Worm (Caenorhabditis elegans) whole organism, L3 larva: ENCODE results near the gene R07E4.3.

ENCODE experiments used
- ZK546.5 ChIP-seq: sonication (generic microtip); optimal IDR thresholded peaks from 2 replicates; lab custom pipeline; 2017; ENCODE audit warnings: missing biosample characterization, missing genetic modification characterization
- ama-1 ChIP-seq: fragments of 150-350 bp; optimal IDR thresholded peaks from 2 replicates; lab custom pipeline; 2018
- pha-4 ChIP-seq: fragments of 150-350 bp; optimal IDR thresholded peaks from 2 replicates; lab custom pipeline; 2014; ENCODE audit warnings: missing biosample characterization, missing genetic modification reagents, missing genetic modification characterization
- zag-1 ChIP-seq: fragments of 150-350 bp; optimal IDR thresholded peaks from 2 replicates; lab custom pipeline; 2014; ENCODE audit warnings: missing biosample characterization, missing genetic modification characterization

DNA sequence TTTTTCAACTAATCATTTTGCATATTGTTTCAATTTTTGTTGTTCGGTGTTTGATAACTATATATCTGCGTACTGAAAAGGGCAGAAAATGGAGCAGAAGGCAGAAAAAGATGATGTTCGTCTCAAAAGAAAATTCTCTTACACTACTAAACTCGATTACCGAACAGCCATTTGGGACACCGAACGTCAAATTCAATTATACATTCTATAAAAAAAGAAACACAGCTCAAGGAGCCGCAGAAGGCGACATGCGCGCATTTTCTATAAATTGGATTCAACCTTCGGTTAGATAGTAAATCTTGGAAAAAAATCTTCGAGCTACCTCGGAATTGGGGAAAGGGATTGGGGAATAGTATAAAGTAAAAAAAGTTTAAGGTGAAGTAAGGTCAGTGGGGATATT is 30.0 kb downstream of the R07E4.3 start:
- TF ChIP-seq pha-4 (no peak), zag-1 (no peak), ZK546.5 (tag; lab: Kevin White, UChicago) (no peak), ama-1 (lab: Kevin White, UChicago) (no peak)
